Worm (Caenorhabditis elegans): ENCODE data around the gene tlk-1.

- no peak for TF ChIP-seq ref-1 (GFP tag; conservative IDR thresholded peaks at IDR 0.05)
- TF ChIP-seq med-1 (GFP tag; optimal IDR thresholded peaks at IDR 0.05; ENCODE audit: insufficient read depth) = no peak
These were observed 22.3 kb downstream of the tlk-1 start for ce11 chrIII:9721991-9722390.

Measured in whole organism, midembryonic.